Worm (Caenorhabditis elegans): ENCODE measurements around the gene F53A2.9.
"Not testable (repeated sequence)": the region's sequence is repeated elsewhere in the genome, so short reads cannot be mapped to it uniquely, and the experiment has no call there.

The F53A2.9 gene

DNA sequence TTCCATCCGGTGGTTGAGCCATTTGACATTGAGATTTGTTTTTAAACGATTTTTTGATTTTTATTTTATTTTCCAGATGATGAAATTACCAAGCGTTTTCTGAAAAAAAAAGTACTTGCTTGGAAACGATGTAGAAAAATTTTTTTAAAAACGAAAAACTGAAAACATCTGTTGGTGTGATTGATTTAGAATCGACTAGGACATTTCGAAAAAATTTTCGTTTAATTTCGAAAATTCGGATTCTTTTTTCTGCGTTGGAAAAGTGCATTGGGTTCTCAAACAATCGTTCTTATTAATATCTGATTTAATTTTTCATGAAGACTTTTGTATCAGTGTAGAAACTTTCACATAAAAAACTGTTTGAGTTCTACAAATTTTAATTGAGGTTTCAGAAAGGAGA is at the start of gene F53A2.9:
TSS of gene F53A2.9 (minus strand) at position 101 of the 400 bp plus-strand sequence.
- no peak for TF ChIP-seq ztf-1 (GFP tag; conservative IDR thresholded peaks at IDR 0.05)

DNA sequence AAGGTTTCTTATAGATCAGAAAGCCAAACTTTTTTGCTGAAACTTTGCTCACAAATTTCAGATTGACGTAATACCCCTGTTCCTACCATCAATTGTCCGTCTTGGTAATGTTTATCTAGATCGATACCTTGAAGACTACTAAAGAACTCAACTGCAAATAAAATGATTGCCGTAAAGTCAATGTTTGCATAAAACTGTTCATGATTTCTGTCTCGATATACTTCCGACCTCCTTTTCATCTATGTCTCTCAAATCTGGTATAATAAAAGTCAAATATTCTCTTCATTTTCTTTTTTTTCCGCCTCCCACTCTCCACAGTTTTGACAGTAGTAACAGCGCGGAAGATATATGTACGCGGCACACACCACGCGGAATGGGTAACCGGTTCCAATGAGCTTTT is 46.3 kb upstream of the F53A2.9 start, which contains the start of gene nas-1:
TSS of gene nas-1 (plus strand) at position 301 of the 400 bp plus-strand sequence.
- no peak for TF ChIP-seq dmd-4 (tag; optimal IDR thresholded peaks at IDR 0.05)
- no peak for TF ChIP-seq lin-39 (tag; optimal IDR thresholded peaks at IDR 0.05)
- no peak for TF ChIP-seq elt-1 (tag; optimal IDR thresholded peaks at IDR 0.05)
- no peak for TF ChIP-seq F13H6.1 (tag; optimal IDR thresholded peaks at IDR 0.05)
- no peak for TF ChIP-seq crh-2 (tag; optimal IDR thresholded peaks at IDR 0.05)
- no peak for TF ChIP-seq mbf-1 (tag; optimal IDR thresholded peaks at IDR 0.05)
- TF ChIP-seq ztf-1 (GFP tag; conservative IDR thresholded peaks at IDR 0.05) = no peak
- no peak for TF ChIP-seq elt-3 (tag; optimal IDR thresholded peaks at IDR 0.05)
- no peak for TF ChIP-seq nhr-12 (tag; optimal IDR thresholded peaks at IDR 0.05)
- TF ChIP-seq sma-9 (GFP tag; optimal IDR thresholded peaks at IDR 0.05) = no peak
- TF ChIP-seq sma-9 (tag; optimal IDR thresholded peaks at IDR 0.05) = no peak
- no peak for TF ChIP-seq mab-5 (tag; optimal IDR thresholded peaks at IDR 0.05)
- no peak for TF ChIP-seq mdl-1 (tag; optimal IDR thresholded peaks at IDR 0.05)
- no peak for TF ChIP-seq nhr-10 (tag; optimal IDR thresholded peaks at IDR 0.05)
- TF ChIP-seq zag-1 (tag; optimal IDR thresholded peaks at IDR 0.05) = no peak
- TF ChIP-seq sem-4 (tag; optimal IDR thresholded peaks at IDR 0.05) = no peak
- no peak for TF ChIP-seq ceh-82 (tag; optimal IDR thresholded peaks at IDR 0.05)

DNA sequence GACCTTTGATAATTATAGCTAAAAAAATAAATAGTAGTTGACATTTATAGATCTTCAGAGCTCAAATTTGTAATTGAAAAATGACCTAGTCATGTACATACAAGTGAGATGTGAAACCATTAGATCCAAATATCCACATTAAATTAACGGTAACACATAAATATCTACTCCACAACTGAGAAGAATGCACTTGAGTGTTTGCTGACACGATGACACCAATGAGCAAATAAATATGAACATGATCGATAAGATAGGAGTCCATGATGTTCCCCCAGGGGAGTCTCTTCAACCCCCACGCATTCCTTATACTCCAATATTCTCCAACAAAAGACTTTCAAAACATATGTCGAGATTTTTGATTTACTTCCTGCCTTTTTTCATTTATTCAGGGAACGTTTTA is 45.3 kb upstream of the F53A2.9 start, which contains the start of gene ttr-52:
TSS of gene ttr-52 (plus strand) at position 301 of the 400 bp plus-strand sequence.
- TF ChIP-seq C34F6.9 (tag; optimal IDR thresholded peaks at IDR 0.05) = no peak
- no peak for TF ChIP-seq nhr-129 (tag; optimal IDR thresholded peaks at IDR 0.05)
- no peak for TF ChIP-seq lin-13 (GFP tag; optimal IDR thresholded peaks at IDR 0.05)
- no peak for TF ChIP-seq ztf-4 (tag; optimal IDR thresholded peaks at IDR 0.05)
- TF ChIP-seq nhr-10 (tag; optimal IDR thresholded peaks at IDR 0.05) = no peak
- no peak for TF ChIP-seq nhr-6 (tag; optimal IDR thresholded peaks at IDR 0.05)
- no peak for TF ChIP-seq ztf-1 (GFP tag; conservative IDR thresholded peaks at IDR 0.05)
- TF ChIP-seq nhr-21 (tag; optimal IDR thresholded peaks at IDR 0.05) = no peak
- no peak for TF ChIP-seq ama-1 (optimal IDR thresholded peaks at IDR 0.05)
- TF ChIP-seq elt-3 (tag; optimal IDR thresholded peaks at IDR 0.05) = no peak
- no peak for TF ChIP-seq sem-4 (tag; optimal IDR thresholded peaks at IDR 0.05)
- TF ChIP-seq gmeb-1 (tag; optimal IDR thresholded peaks at IDR 0.05) = no peak
- TF ChIP-seq nhr-237 (tag; optimal IDR thresholded peaks at IDR 0.05) = no peak
- TF ChIP-seq crh-2 (tag; optimal IDR thresholded peaks at IDR 0.05) = no peak
- no peak for TF ChIP-seq peb-1 (tag; optimal IDR thresholded peaks at IDR 0.05)
- TF ChIP-seq unc-39 (tag; optimal IDR thresholded peaks at IDR 0.05) = no peak

DNA sequence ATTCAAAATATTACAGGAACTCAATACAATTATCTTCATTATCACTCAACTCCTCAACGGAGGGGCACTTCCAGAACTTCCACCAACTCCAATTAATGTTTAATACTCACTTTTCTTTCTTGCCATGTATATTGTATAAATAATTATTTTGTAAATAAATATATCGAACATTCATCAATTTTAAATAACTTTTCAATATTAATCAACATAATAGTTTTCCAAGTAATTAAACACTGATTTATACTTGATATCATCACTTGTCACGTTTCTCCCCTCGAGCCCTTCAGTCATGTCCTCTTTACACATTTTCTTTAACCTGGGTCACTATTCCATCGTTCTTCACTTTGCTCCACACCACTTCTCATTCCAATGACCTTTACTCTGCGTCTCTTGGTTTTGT is 43.8 kb upstream of the F53A2.9 start, which contains the start of gene mig-18:
TSS of gene mig-18 (plus strand) at position 301 of the 400 bp plus-strand sequence.
- TF ChIP-seq ama-1 (optimal IDR thresholded peaks at IDR 0.05) (no peak), crh-2 (tag; optimal IDR thresholded peaks at IDR 0.05) (no peak), nhr-10 (tag; optimal IDR thresholded peaks at IDR 0.05) (no peak), nhr-12 (tag; optimal IDR thresholded peaks at IDR 0.05) (no peak), nhr-6 (tag; optimal IDR thresholded peaks at IDR 0.05) (no peak), ztf-4 (tag; optimal IDR thresholded peaks at IDR 0.05) (no peak), mbf-1 (tag; optimal IDR thresholded peaks at IDR 0.05) (no peak), lin-11 (tag; optimal IDR thresholded peaks at IDR 0.05) (no peak), mab-5 (tag; optimal IDR thresholded peaks at IDR 0.05) (no peak), ztf-11 (tag; optimal IDR thresholded peaks at IDR 0.05) (no peak), nhr-25 (tag; optimal IDR thresholded peaks at IDR 0.05) (no peak), dmd-4 (tag; optimal IDR thresholded peaks at IDR 0.05) (no peak), alr-1 (tag; optimal IDR thresholded peaks at IDR 0.05) (no peak)

DNA sequence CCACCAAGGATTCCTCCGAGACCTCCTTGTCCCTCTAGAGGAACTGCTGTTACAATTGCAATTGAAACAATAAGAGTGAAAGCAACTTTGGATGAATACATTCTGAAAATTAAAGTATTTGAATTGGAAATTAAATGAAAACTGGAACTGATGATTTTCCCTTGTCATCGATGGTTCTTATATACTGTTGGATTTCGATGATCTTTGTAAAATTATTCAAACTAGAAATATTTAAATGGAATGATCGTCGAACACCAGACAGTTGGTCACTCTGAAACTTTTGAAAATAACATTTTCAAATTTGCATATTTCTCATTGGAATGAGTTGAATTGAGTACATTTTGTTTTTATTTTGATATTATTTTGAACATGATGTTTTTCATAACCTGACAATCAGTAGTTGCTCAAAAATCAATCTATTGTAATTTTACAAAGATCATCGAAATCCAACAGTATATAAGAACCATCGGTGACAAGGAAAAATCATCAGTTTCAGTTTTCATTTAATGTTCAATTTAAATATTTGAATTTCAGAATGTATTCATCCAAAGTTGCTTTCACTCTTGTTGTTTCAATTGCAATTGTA is 42.6 kb upstream of the F53A2.9 start, which contains the start of the genes srlf-9 and srlf-10:
TSS of gene srlf-9 (minus strand) at position 101 of the 586 bp plus-strand sequence.
TSS of gene srlf-10 (plus strand) at position 536 of the 586 bp plus-strand sequence.
- TF ChIP-seq peb-1 (tag; optimal IDR thresholded peaks at IDR 0.05); sem-4 (tag; optimal IDR thresholded peaks at IDR 0.05); unc-62 (GFP tag; optimal IDR thresholded peaks at IDR 0.05): not testable (repeated sequence)
